Fruit fly (Drosophila melanogaster) whole organism, embryonic: ENCODE results near the gene dsx-c73A.

Experiments used
- Asciz ChIP-seq: fragments of 200-800 bp; sonication (Bioruptor generic); optimal IDR thresholded peaks from 2 replicates; lab custom pipeline; 2017; ENCODE audit warnings: missing biosample characterization, mild to moderate bottlenecking, missing genetic modification characterization, missing genetic modification reagents
- B-H2 ChIP-seq: fragments of 200-800 bp; sonication (Bioruptor generic); optimal IDR thresholded peaks from 2 replicates; lab custom pipeline; 2018; ENCODE audit warnings: missing biosample characterization, mild to moderate bottlenecking, missing genetic modification characterization
- C15 ChIP-seq: fragments of 200-800 bp; sonication (Bioruptor generic); IDR thresholded peaks from 3 replicates; pipeline ENCODE4 v1.3.6; 2022; ENCODE audit warnings: missing biosample characterization, missing genetic modification characterization
- CG10565 ChIP-seq: fragments of 200-800 bp; sonication (Bioruptor generic); optimal IDR thresholded peaks from 3 replicates; lab custom pipeline; 2016; ENCODE audit warnings: missing biosample characterization, mild to moderate bottlenecking, missing genetic modification characterization
- CG11695 ChIP-seq: fragments of 200-800 bp; sonication (Bioruptor generic); IDR thresholded peaks from 3 replicates; pipeline ENCODE4 v1.3.6; 2022; ENCODE audit warnings: missing biosample characterization, missing genetic modification characterization
- CG13287 ChIP-seq: fragments of 200-800 bp; sonication (Bioruptor generic); IDR thresholded peaks from 2 replicates; pipeline ENCODE4 v1.3.6; 2022; ENCODE audit warnings: missing biosample characterization, missing genetic modification characterization; ENCODE audit not compliant: partially characterized antibody
- CG15269 ChIP-seq: fragments of 200-800 bp; sonication (Bioruptor generic); optimal IDR thresholded peaks from 2 replicates; lab custom pipeline; 2018; ENCODE audit warnings: missing biosample characterization, mild to moderate bottlenecking, missing genetic modification characterization, moderate library complexity
- CG15601 ChIP-seq: fragments of 200-800 bp; sonication (Bioruptor generic); optimal IDR thresholded peaks from 3 replicates; lab custom pipeline; 2019; ENCODE audit warnings: missing biosample characterization, mild to moderate bottlenecking, missing genetic modification characterization, moderate library complexity
- CG17359 ChIP-seq: fragments of 200-800 bp; sonication (Bioruptor generic); optimal IDR thresholded peaks from 3 replicates; lab custom pipeline; 2018; ENCODE audit warnings: missing biosample characterization, mild to moderate bottlenecking, missing genetic modification characterization, moderate library complexity
- CG1792 ChIP-seq: fragments of 200-800 bp; sonication (Bioruptor generic); optimal IDR thresholded peaks from 2 replicates; lab custom pipeline; 2016; ENCODE audit warnings: missing biosample characterization, missing genetic modification characterization
- CG1832 ChIP-seq: fragments of 200-800 bp; sonication (Bioruptor generic); optimal IDR thresholded peaks from 2 replicates; lab custom pipeline; 2017; ENCODE audit warnings: missing biosample characterization, mild to moderate bottlenecking, missing genetic modification characterization, inconsistent platforms
- CG32772 ChIP-seq: fragments of 200-800 bp; sonication (Bioruptor generic); IDR thresholded peaks from 2 replicates; pipeline ENCODE4 v1.3.6; 2022; ENCODE audit warnings: missing biosample characterization, missing genetic modification characterization
- CG33557 ChIP-seq: fragments of 200-800 bp; sonication (Bioruptor generic); optimal IDR thresholded peaks from 2 replicates; lab custom pipeline; 2019; ENCODE audit warnings: missing biosample characterization, mild to moderate bottlenecking, missing genetic modification characterization, moderate library complexity
- CG3726 ChIP-seq: fragments of 200-800 bp; sonication (Bioruptor generic); IDR thresholded peaks from 3 replicates; pipeline ENCODE4, ENCODE4 v1.3.6; 2022; ENCODE audit warnings: missing biosample characterization, missing genetic modification characterization
- CG42726 ChIP-seq: fragments of 200-800 bp; sonication (Bioruptor generic); IDR thresholded peaks from 2 replicates; pipeline ENCODE4 v1.3.6; 2022; ENCODE audit warnings: missing biosample characterization, missing genetic modification characterization; ENCODE audit not compliant: partially characterized antibody
- CG4282 ChIP-seq: fragments of 200-800 bp; sonication (Bioruptor generic); optimal IDR thresholded peaks from 2 replicates; lab custom pipeline; 2016; ENCODE audit warnings: missing biosample characterization, missing genetic modification characterization
- CG6654 ChIP-seq: fragments of 200-800 bp; sonication (Bioruptor generic); optimal IDR thresholded peaks from 2 replicates; lab custom pipeline; 2017; ENCODE audit warnings: missing biosample characterization, mild to moderate bottlenecking, missing genetic modification characterization
- CG7786 ChIP-seq: fragments of 200-800 bp; sonication (Bioruptor generic); optimal IDR thresholded peaks from 2 replicates; lab custom pipeline; 2016; ENCODE audit warnings: missing biosample characterization, missing genetic modification characterization
- CG9437 ChIP-seq: fragments of 200-800 bp; sonication (Bioruptor generic); optimal IDR thresholded peaks from 2 replicates; lab custom pipeline; 2018; ENCODE audit warnings: missing biosample characterization, mild to moderate bottlenecking, missing genetic modification characterization
- Chrac-16 ChIP-seq: fragments of 200-800 bp; sonication (Bioruptor generic); optimal IDR thresholded peaks from 3 replicates; lab custom pipeline; 2016; ENCODE audit warnings: missing biosample characterization, missing genetic modification characterization
- Dfd ChIP-seq, 2 experiments: fragments of >200 bp; optimal IDR thresholded peaks; 2 replicates each; lab custom pipeline; 2017; ENCODE audit warnings: missing biosample characterization in 2 of 2, missing genetic modification characterization in 2 of 2
- Dref ChIP-seq: fragments of 200-800 bp; sonication (Bioruptor generic); IDR thresholded peaks from 2 replicates; pipeline ENCODE4 v1.3.6; 2022; ENCODE audit warnings: missing biosample characterization, missing genetic modification characterization
- E2f2 ChIP-seq: fragments of 200-800 bp; sonication (Bioruptor generic); IDR thresholded peaks from 2 replicates; pipeline ENCODE4 v1.3.6; 2022; ENCODE audit warnings: missing biosample characterization, missing genetic modification characterization
- Elba2 ChIP-seq: fragments of 200-800 bp; sonication (Bioruptor generic); optimal IDR thresholded peaks from 3 replicates; lab custom pipeline; 2016; ENCODE audit warnings: missing biosample characterization, missing genetic modification characterization
- Hr3 ChIP-seq: fragments of 200-800 bp; sonication (Bioruptor generic); optimal IDR thresholded peaks from 3 replicates; lab custom pipeline; 2016; ENCODE audit warnings: missing biosample characterization, missing genetic modification characterization
- MTF-1 ChIP-seq: fragments of 200-800 bp; sonication (Bioruptor generic); optimal IDR thresholded peaks from 2 replicates; lab custom pipeline; 2018; ENCODE audit warnings: missing biosample characterization, mild to moderate bottlenecking, missing genetic modification characterization, borderline replicate concordance
- Meics ChIP-seq: fragments of 200-800 bp; sonication (Bioruptor generic); optimal IDR thresholded peaks from 2 replicates; lab custom pipeline; 2017; ENCODE audit warnings: missing biosample characterization, mild to moderate bottlenecking, missing genetic modification characterization
- Nf-YB ChIP-seq: fragments of 200-800 bp; sonication (Bioruptor generic); optimal IDR thresholded peaks from 3 replicates; lab custom pipeline; 2019; ENCODE audit warnings: missing biosample characterization, mild to moderate bottlenecking, missing genetic modification characterization, moderate library complexity
- Sox102F ChIP-seq: fragments of 200-800 bp; sonication (Bioruptor generic); optimal IDR thresholded peaks from 2 replicates; lab custom pipeline; 2018; ENCODE audit warnings: missing biosample characterization, mild to moderate bottlenecking, missing genetic modification characterization, moderate library complexity
- Sry-β ChIP-seq: fragments of 200-800 bp; sonication (Bioruptor generic); optimal IDR thresholded peaks from 2 replicates; lab custom pipeline; 2018; ENCODE audit warnings: missing biosample characterization, mild to moderate bottlenecking, missing genetic modification characterization, moderate library complexity
- ara ChIP-seq: fragments of 200-800 bp; sonication (Bioruptor generic); IDR thresholded peaks from 2 replicates; pipeline ENCODE4 v1.3.6; 2022; ENCODE audit warnings: missing biosample characterization, missing genetic modification characterization
- cad ChIP-seq: fragments of >200 bp; optimal IDR thresholded peaks from 2 replicates; lab custom pipeline; 2017; ENCODE audit warnings: missing biosample characterization, missing genetic modification characterization
- chif ChIP-seq, 2 experiments: fragments of 200-800 bp; sonication (Bioruptor generic); optimal IDR thresholded peaks; 3 replicates each; lab custom pipeline; 2016; ENCODE audit warnings: missing biosample characterization in 2 of 2, missing genetic modification characterization in 2 of 2
- chinmo ChIP-seq: fragments of 200-800 bp; sonication (Bioruptor generic); IDR thresholded peaks from 4 replicates; pipeline ENCODE4 v1.3.6; 2022; ENCODE audit warnings: missing biosample characterization, missing genetic modification characterization; ENCODE audit not compliant: partially characterized antibody
- dimm ChIP-seq: fragments of 200-800 bp; sonication (Bioruptor generic); IDR thresholded peaks from 2 replicates; pipeline ENCODE4 v1.3.6; 2022; ENCODE audit warnings: missing biosample characterization, missing genetic modification characterization
- dmrt11E ChIP-seq: fragments of 200-800 bp; sonication (Bioruptor generic); optimal IDR thresholded peaks from 3 replicates; lab custom pipeline; 2018; ENCODE audit warnings: missing biosample characterization, mild to moderate bottlenecking, missing genetic modification characterization, moderate library complexity
- dysf ChIP-seq: fragments of 200-800 bp; sonication (Bioruptor generic); IDR thresholded peaks from 3 replicates; pipeline ENCODE4 v1.3.6; 2022; ENCODE audit warnings: missing biosample characterization, missing genetic modification characterization
- gcm2 ChIP-seq: fragments of 200-800 bp; sonication (Bioruptor generic); optimal IDR thresholded peaks from 2 replicates; lab custom pipeline; 2016; ENCODE audit warnings: missing biosample characterization, missing genetic modification characterization
- gsb ChIP-seq: fragments of 200-800 bp; sonication (Bioruptor generic); IDR thresholded peaks from 2 replicates; pipeline ENCODE4 v1.3.6; 2022; ENCODE audit warnings: missing biosample characterization, missing genetic modification characterization
- hkb ChIP-seq, 2 experiments: fragments of 200-800 bp in 1 of 2; fragments of >200 bp in 1 of 2; sonication (Bioruptor generic) in 1 of 2; IDR thresholded peaks in 1 of 2; optimal IDR thresholded peaks in 1 of 2; 2 replicates each; pipeline versions ENCODE4 v1.3.6 to Lab custom; 2017 to 2022; ENCODE audit warnings: missing biosample characterization in 1 of 2, missing genetic modification characterization in 1 of 2
- lmd ChIP-seq: fragments of 200-800 bp; sonication (Bioruptor generic); IDR thresholded peaks from 2 replicates; pipeline ENCODE4 v1.3.6; 2022; ENCODE audit warnings: missing biosample characterization, missing genetic modification characterization
- mam ChIP-seq: fragments of 200-800 bp; sonication (Bioruptor generic); optimal IDR thresholded peaks from 3 replicates; lab custom pipeline; 2016; ENCODE audit warnings: missing biosample characterization, missing genetic modification characterization
- nau ChIP-seq: fragments of 200-800 bp; sonication (Bioruptor generic); optimal IDR thresholded peaks from 3 replicates; lab custom pipeline; 2017; ENCODE audit warnings: missing biosample characterization, mild to moderate bottlenecking, missing genetic modification characterization, missing genetic modification reagents
- pfk ChIP-seq: fragments of 200-800 bp; sonication (Bioruptor generic); optimal IDR thresholded peaks from 2 replicates; lab custom pipeline; 2018; ENCODE audit warnings: missing biosample characterization, mild to moderate bottlenecking, missing genetic modification characterization, moderate library complexity
- rib ChIP-seq: fragments of 200-800 bp; sonication (Bioruptor generic); IDR thresholded peaks from 2 replicates; pipeline ENCODE4 v1.3.6; 2022; ENCODE audit warnings: missing biosample characterization, missing genetic modification characterization
- sqz ChIP-seq: fragments of 200-800 bp; sonication (Bioruptor generic); optimal IDR thresholded peaks from 3 replicates; lab custom pipeline; 2018; ENCODE audit warnings: missing biosample characterization, mild to moderate bottlenecking, missing genetic modification characterization
- tio ChIP-seq: fragments of 200-800 bp; sonication (Bioruptor generic); optimal IDR thresholded peaks from 2 replicates; lab custom pipeline; 2017; ENCODE audit warnings: missing biosample characterization, missing genetic modification characterization, inconsistent platforms
- tup ChIP-seq: fragments of 200-800 bp; sonication (Bioruptor generic); optimal IDR thresholded peaks from 2 replicates; lab custom pipeline; 2016; ENCODE audit warnings: missing biosample characterization, mild to moderate bottlenecking, missing genetic modification characterization, moderate library complexity
- unpg ChIP-seq: fragments of 200-800 bp; sonication (Bioruptor generic); optimal IDR thresholded peaks from 3 replicates; lab custom pipeline; 2018; ENCODE audit warnings: missing biosample characterization, mild to moderate bottlenecking, missing genetic modification characterization, moderate library complexity
- vvl ChIP-seq: fragments of 200-800 bp; sonication (Bioruptor generic); IDR thresholded peaks from 2 replicates; pipeline ENCODE4 v1.3.6; 2022; ENCODE audit warnings: missing biosample characterization, missing genetic modification characterization
- wek ChIP-seq: fragments of 200-800 bp; sonication (Bioruptor generic); optimal IDR thresholded peaks from 3 replicates; lab custom pipeline; 2018; ENCODE audit warnings: missing biosample characterization, mild to moderate bottlenecking, missing genetic modification characterization, moderate library complexity

Gene dsx-c73A

DNA sequence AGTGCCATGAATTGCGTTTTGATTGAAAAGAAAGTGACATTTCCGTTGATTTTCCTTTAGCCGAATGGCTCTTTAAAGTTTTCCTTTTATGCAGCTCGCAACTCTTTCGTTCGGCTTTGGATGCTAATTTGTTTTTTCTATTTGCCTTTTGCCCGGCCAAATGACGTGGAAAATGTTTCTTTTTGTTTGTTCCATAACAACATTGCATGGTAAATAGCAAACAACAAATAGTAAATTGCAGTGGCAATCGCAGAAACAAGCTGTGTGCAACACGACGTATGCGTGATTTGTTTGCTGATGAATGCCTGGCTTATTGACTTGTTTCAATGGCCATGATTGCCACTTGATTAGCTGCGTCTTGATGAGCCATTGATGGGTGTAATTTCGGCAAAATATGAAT, 22.3 kb downstream of the dsx-c73A start (continued):
- no peak for TF ChIP-seq pfk
- no peak for TF ChIP-seq Dfd (GFP tag; optimal IDR thresholded peaks at IDR 0.05; lab: Kevin White, UChicago)
- no peak for TF ChIP-seq Chrac-16
- TF ChIP-seq hkb (optimal IDR thresholded peaks at IDR 0.05; lab: Kevin White, UChicago) = no peak
- TF ChIP-seq hkb (GFP tag; IDR thresholded peaks at IDR 0.05; lab: Robert Waterston, UW) = 0 out of 2 replicates have a peak, but pooled peaks have one; percentile 10
- no peak for TF ChIP-seq CG15269
- no peak for TF ChIP-seq chif (GFP tag; optimal IDR thresholded peaks at IDR 0.05; lab: Kevin White, UChicago)
- 0 out of 3 replicates have a peak, but pooled peaks have one; percentile 32 for TF ChIP-seq CG3726 (GFP tag; lab: Robert Waterston, UW)
- no peak for TF ChIP-seq B-H2 (GFP tag; lab: Kevin White, UChicago)
- no peak for TF ChIP-seq unpg (GFP tag; lab: Kevin White, UChicago)
- no peak for TF ChIP-seq gsb
- no peak for TF ChIP-seq Sry-β (GFP tag; lab: Kevin White, UChicago)
- TF ChIP-seq sqz = no peak
- TF ChIP-seq C15 (GFP tag; lab: Robert Waterston, UW) = no peak
- TF ChIP-seq rib (GFP tag; lab: Robert Waterston, UW) = no peak
- TF ChIP-seq CG32772 (GFP tag; lab: Robert Waterston, UW) = no peak
- TF ChIP-seq CG6654 (GFP tag; lab: Kevin White, UChicago) = no peak
- TF ChIP-seq Meics (GFP tag; lab: Kevin White, UChicago) = no peak
- no peak for TF ChIP-seq CG7786 (GFP tag; lab: Kevin White, UChicago)
- TF ChIP-seq CG33557 (GFP tag; lab: Kevin White, UChicago) = no peak
- TF ChIP-seq CG1832 (GFP tag; lab: Kevin White, UChicago) = no peak
- TF ChIP-seq E2f2 (GFP tag; lab: Robert Waterston, UW) = no peak
- TF ChIP-seq Sox102F (GFP tag; lab: Kevin White, UChicago) = peak; percentile 75
- no peak for TF ChIP-seq CG10565 (GFP tag; lab: Kevin White, UChicago)
- no peak for TF ChIP-seq vvl (GFP tag; lab: Robert Waterston, UW)
- peak; percentile 18 for TF ChIP-seq CG15601 (tag; lab: Kevin White, UChicago)
- no peak for TF ChIP-seq gcm2 (GFP tag; lab: Kevin White, UChicago)
- TF ChIP-seq CG11695 (GFP tag; lab: Robert Waterston, UW) = peak; percentile 28; the same call in 1 of the 3 replicates
- TF ChIP-seq Hr3 (GFP tag; lab: Kevin White, UChicago) = no peak
- TF ChIP-seq Elba2 (GFP tag; lab: Kevin White, UChicago) = no peak
- TF ChIP-seq ara (GFP tag; lab: Robert Waterston, UW) = 0 out of 2 replicates have a peak, but pooled peaks have one; percentile 16
- no peak for TF ChIP-seq CG42726
- peak; percentile 84 for TF ChIP-seq Asciz (GFP tag; lab: Kevin White, UChicago)
- TF ChIP-seq Nf-YB (GFP tag; lab: Kevin White, UChicago) = no peak
- no peak for TF ChIP-seq dysf
- TF ChIP-seq dimm = no peak
- no peak for TF ChIP-seq tup (GFP tag; lab: Kevin White, UChicago)
- TF ChIP-seq cad (GFP tag; lab: Kevin White, UChicago) = no peak
- no peak for TF ChIP-seq CG9437 (GFP tag; lab: Kevin White, UChicago)
- TF ChIP-seq CG1792 (GFP tag; lab: Kevin White, UChicago) = no peak
- TF ChIP-seq nau = peak; percentile 65
- TF ChIP-seq tio (GFP tag; lab: Kevin White, UChicago) = no peak
- TF ChIP-seq MTF-1 = peak; percentile 19
- TF ChIP-seq CG13287 (GFP tag; lab: Robert Waterston, UW) = no peak
- TF ChIP-seq wek (GFP tag; lab: Kevin White, UChicago) = peak; percentile 45
- TF ChIP-seq dmrt11E (tag; lab: Kevin White, UChicago) = no peak
- TF ChIP-seq mam = no peak
- TF ChIP-seq lmd (GFP tag; lab: Robert Waterston, UW) = no peak
- no peak for TF ChIP-seq Dref (GFP tag; lab: Robert Waterston, UW)
- TF ChIP-seq CG4282 (GFP tag; lab: Kevin White, UChicago) = no peak
- no peak for TF ChIP-seq chinmo (GFP tag; lab: Robert Waterston, UW)
- peak; percentile 81 for TF ChIP-seq CG17359
